Worm (Caenorhabditis elegans): ENCODE data around the gene mlc-5.
A peak's percentile ranks its signal among the peaks of the same experiment; 100 is the strongest.

mlc-5 gene

ce11 chrIII:13672654-13673330 is 49.7 kb downstream of the mlc-5 start, which contains the start of gene aqp-11:
Gene aqp-11, plus strand, starts transcription at chrIII:13673280.
- TF ChIP-seq ztf-26 (tag; optimal IDR thresholded peaks at IDR 0.05) (no peak), nhr-179 (tag; optimal IDR thresholded peaks at IDR 0.05) (no peak), nhr-80 (tag; optimal IDR thresholded peaks at IDR 0.05) (peak; percentile 63), ztf-28 (GFP tag; IDR thresholded peaks at IDR 0.05) (no peak), somi-1 (GFP tag; optimal IDR thresholded peaks at IDR 0.05) (no peak)

Measured in whole organism, young adult.